Fruit fly (Drosophila melanogaster): ENCODE measurements around the gene CG9107.

DNA sequence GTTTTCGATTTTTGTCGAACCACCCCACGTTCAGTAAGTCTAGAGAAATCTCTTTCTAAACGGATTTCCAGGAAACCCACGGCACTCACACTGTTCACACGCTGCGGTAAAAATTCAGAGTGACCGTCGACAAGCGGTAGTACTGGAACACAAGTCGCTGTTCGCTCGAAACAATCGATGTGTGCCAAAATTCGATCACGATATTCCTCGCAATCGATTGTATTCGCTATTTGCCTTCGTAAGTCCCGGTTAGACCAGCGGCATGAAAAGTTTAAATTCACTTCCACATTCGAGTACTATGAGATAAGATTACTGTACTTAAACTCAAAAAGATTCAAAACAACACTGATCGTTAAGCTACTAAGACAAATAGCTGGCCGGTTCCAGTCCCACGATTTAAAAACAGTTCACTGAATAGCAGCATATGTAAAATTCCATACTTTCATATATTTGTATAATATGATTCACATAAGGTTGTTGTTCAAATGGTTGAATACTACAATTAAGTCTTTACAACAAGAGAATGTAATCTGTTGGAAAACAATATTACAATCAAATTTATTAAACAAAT, 43.4 kb downstream of the CG9107 start, which contains the start of gene chic:
- TF ChIP-seq insv (optimal IDR thresholded peaks at IDR 0.05), result no peak
- TF ChIP-seq psq (optimal IDR thresholded peaks at IDR 0.05), result no peak
- TF ChIP-seq Myc (optimal IDR thresholded peaks at IDR 0.05), result no peak
- TF ChIP-seq h (optimal IDR thresholded peaks at IDR 0.05), result no peak
- no peak for TF ChIP-seq Sin3A (optimal IDR thresholded peaks at IDR 0.05)

All from Kc167 (cell line).